Worm (Caenorhabditis elegans) whole organism, young adult: ENCODE data around the gene idpc-2.

Source experiments
- B0336.3 ChIP-seq: fragments of 200-800 bp; sonication (Bioruptor generic); IDR thresholded peaks from 2 replicates; pipeline ENCODE4 v1.3.6; 2022; ENCODE audit warnings: missing genetic modification characterization, missing compliant biosample characterization
- C06A6.2 ChIP-seq: fragments of 200-800 bp; sonication (Bioruptor generic); conservative IDR thresholded peaks from 2 replicates; pipeline ENCODE4 v1.3.6; 2022; ENCODE audit warnings: missing genetic modification characterization, missing compliant biosample characterization
- C17E4.6 ChIP-seq: fragments of 200-800 bp; sonication (Bioruptor generic); IDR thresholded peaks from 2 replicates; pipeline ENCODE4 v1.3.6; 2022; ENCODE audit warnings: missing genetic modification reagents, missing genetic modification characterization, missing compliant biosample characterization
- F37B4.10 ChIP-seq: fragments of 200-800 bp; sonication (Bioruptor generic); IDR thresholded peaks from 2 replicates; pipeline ENCODE4 v1.3.6; 2022; ENCODE audit warnings: missing genetic modification characterization, missing compliant biosample characterization
- F39B2.1 ChIP-seq: fragments of 200-800 bp; sonication (Bioruptor generic); IDR thresholded peaks from 2 replicates; pipeline ENCODE4 v1.3.6; 2022; ENCODE audit warnings: missing genetic modification reagents, missing genetic modification characterization, missing compliant biosample characterization
- F57A8.1 ChIP-seq: fragments of 200-800 bp; sonication (Bioruptor generic); optimal IDR thresholded peaks from 2 replicates; lab custom pipeline; 2018; ENCODE audit warnings: mild to moderate bottlenecking, missing genetic modification characterization, moderate library complexity, missing compliant biosample characterization
- T07F8.4 ChIP-seq: sonication (generic microtip); optimal IDR thresholded peaks from 2 replicates; lab custom pipeline; 2016; ENCODE audit warnings: mild to moderate bottlenecking, missing genetic modification characterization, moderate library complexity, missing compliant biosample characterization
- Y53F4B.3 ChIP-seq: fragments of 200-800 bp; sonication (Bioruptor generic); IDR thresholded peaks from 2 replicates; pipeline ENCODE4 v1.3.6; 2022; ENCODE audit warnings: missing genetic modification reagents, missing genetic modification characterization, missing compliant biosample characterization
- Y53G8AR.9 ChIP-seq: fragments of 200-800 bp; sonication (Bioruptor generic); conservative IDR thresholded peaks from 2 replicates; pipeline ENCODE4 v1.3.6; 2022; ENCODE audit warnings: missing genetic modification reagents, missing genetic modification characterization, missing compliant biosample characterization
- Y79H2A.3 ChIP-seq: fragments of 200-800 bp; sonication (Bioruptor generic); conservative IDR thresholded peaks from 2 replicates; pipeline ENCODE4 v1.3.6; 2022; ENCODE audit warnings: missing genetic modification reagents, missing genetic modification characterization, missing compliant biosample characterization
- attf-3 ChIP-seq: fragments of 200-800 bp; sonication (Bioruptor generic); conservative IDR thresholded peaks from 2 replicates; pipeline ENCODE4 v1.3.6; 2022; ENCODE audit warnings: missing genetic modification reagents, missing genetic modification characterization, missing compliant biosample characterization
- attf-6 ChIP-seq: fragments of 200-800 bp; sonication (Bioruptor generic); IDR thresholded peaks from 2 replicates; pipeline ENCODE4 v1.3.6; 2022; ENCODE audit warnings: missing genetic modification reagents, missing genetic modification characterization, missing compliant biosample characterization
- cebp-2 ChIP-seq: fragments of 200-800 bp; sonication (Bioruptor generic); IDR thresholded peaks from 2 replicates; pipeline ENCODE4 v1.3.6; 2022; ENCODE audit warnings: missing genetic modification characterization, missing compliant biosample characterization
- ceh-27 ChIP-seq: fragments of 200-800 bp; sonication (Bioruptor generic); optimal IDR thresholded peaks from 2 replicates; lab custom pipeline; 2018; ENCODE audit warnings: mild to moderate bottlenecking, missing genetic modification characterization, moderate library complexity, missing compliant biosample characterization
- dox-1 ChIP-seq: fragments of 200-800 bp; sonication (Bioruptor generic); IDR thresholded peaks from 2 replicates; pipeline ENCODE4 v1.3.6; 2022; ENCODE audit warnings: missing genetic modification reagents, missing genetic modification characterization, missing compliant biosample characterization
- dpff-1 ChIP-seq: sonication (generic microtip); optimal IDR thresholded peaks from 2 replicates; lab custom pipeline; 2017; ENCODE audit warnings: mild to moderate bottlenecking, missing genetic modification characterization, missing compliant biosample characterization
- dpl-1 ChIP-seq: fragments of 150-350 bp; optimal IDR thresholded peaks from 2 replicates; lab custom pipeline; 2014; ENCODE audit warnings: missing biosample characterization, missing genetic modification reagents, missing genetic modification characterization
- ekl-4 ChIP-seq: fragments of 200-800 bp; sonication (Bioruptor generic); IDR thresholded peaks from 2 replicates; pipeline ENCODE4 v1.3.6; 2022; ENCODE audit warnings: missing genetic modification reagents, missing genetic modification characterization, missing compliant biosample characterization
- him-1 ChIP-seq: sonication (generic microtip); optimal IDR thresholded peaks from 2 replicates; lab custom pipeline; 2016; ENCODE audit warnings: missing genotype, missing genetic modification reagents, missing genetic modification characterization, missing compliant biosample characterization
- hlh-12 ChIP-seq: sonication (generic microtip); optimal IDR thresholded peaks from 2 replicates; lab custom pipeline; 2016; ENCODE audit warnings: missing genetic modification characterization, missing compliant biosample characterization
- hmg-1.2 ChIP-seq: fragments of 200-800 bp; sonication (Bioruptor generic); IDR thresholded peaks from 2 replicates; pipeline ENCODE4 v1.3.6; 2022; ENCODE audit warnings: missing genetic modification reagents, missing genetic modification characterization, missing compliant biosample characterization
- hsf-1 ChIP-seq: fragments of 200-800 bp; sonication (Bioruptor generic); IDR thresholded peaks from 2 replicates; pipeline ENCODE4 v1.3.6; 2022; ENCODE audit warnings: missing genetic modification reagents, missing genetic modification characterization, missing compliant biosample characterization
- lag-1 ChIP-seq: fragments of 200-800 bp; sonication (Bioruptor generic); IDR thresholded peaks from 2 replicates; pipeline ENCODE4 v1.3.6; 2022; ENCODE audit warnings: missing genetic modification reagents, missing genetic modification characterization, missing compliant biosample characterization
- madf-3 ChIP-seq: fragments of 200-800 bp; sonication (Bioruptor generic); IDR thresholded peaks from 2 replicates; pipeline ENCODE4 v1.3.6; 2022; ENCODE audit warnings: missing genetic modification reagents, missing genetic modification characterization, missing compliant biosample characterization
- mcd-1 ChIP-seq: fragments of 200-800 bp; sonication (Bioruptor generic); IDR thresholded peaks from 2 replicates; pipeline ENCODE4 v1.3.6; 2022; ENCODE audit warnings: missing genetic modification reagents, missing genetic modification characterization, missing compliant biosample characterization
- nfya-2 ChIP-seq: fragments of 200-800 bp; sonication (Bioruptor generic); IDR thresholded peaks from 2 replicates; pipeline ENCODE4 v1.3.6; 2022; ENCODE audit warnings: missing genetic modification reagents, missing genetic modification characterization, missing compliant biosample characterization
- nhr-120 ChIP-seq: fragments of 200-800 bp; sonication (Bioruptor generic); IDR thresholded peaks from 2 replicates; pipeline ENCODE4 v1.3.6; 2022; ENCODE audit warnings: missing genetic modification characterization, missing compliant biosample characterization
- nhr-179 ChIP-seq: sonication (generic microtip); optimal IDR thresholded peaks from 2 replicates; lab custom pipeline; 2016; ENCODE audit warnings: mild to moderate bottlenecking, missing genetic modification characterization, missing compliant biosample characterization
- nhr-27 ChIP-seq: fragments of 200-800 bp; sonication (Bioruptor generic); optimal IDR thresholded peaks from 2 replicates; lab custom pipeline; 2018; ENCODE audit warnings: mild to moderate bottlenecking, missing genetic modification characterization, moderate library complexity, missing compliant biosample characterization
- nhr-90 ChIP-seq: sonication (generic microtip); optimal IDR thresholded peaks from 2 replicates; lab custom pipeline; 2016; ENCODE audit warnings: missing genotype, mild to moderate bottlenecking, missing genetic modification characterization, missing compliant biosample characterization
- pha-4 ChIP-seq: fragments of 150-350 bp; sonication (generic microtip); optimal IDR thresholded peaks from 2 replicates; lab custom pipeline; 2014; ENCODE audit warnings: missing biosample characterization, missing genetic modification reagents, missing genetic modification characterization
- rcor-1 ChIP-seq: fragments of 200-800 bp; sonication (Bioruptor generic); IDR thresholded peaks from 2 replicates; pipeline ENCODE4 v1.3.6; 2022; ENCODE audit warnings: missing genetic modification reagents, missing genetic modification characterization, missing compliant biosample characterization
- rec-8 ChIP-seq, 2 experiments: sonication (generic microtip); optimal IDR thresholded peaks; 2 replicates each; lab custom pipeline; 2016; ENCODE audit warnings: mild to moderate bottlenecking in 2 of 2, missing genetic modification characterization in 2 of 2, missing genetic modification reagents in 2 of 2, missing genotype in 2 of 2, missing biosample characterization in 1 of 2, missing compliant biosample characterization in 1 of 2, moderate library complexity in 1 of 2
- snpc-1.3 ChIP-seq: sonication (generic microtip); optimal IDR thresholded peaks from 2 replicates; lab custom pipeline; 2017; ENCODE audit warnings: missing genetic modification characterization, mild to moderate bottlenecking, missing compliant biosample characterization, antibody characterized with exemption, moderate library complexity, missing genotype, missing genetic modification reagents; ENCODE audit not compliant: insufficient read depth
- snpc-4 ChIP-seq, 5 experiments: fragments of 150-350 bp in 1 of 5; sonication (generic microtip) in 4 of 5; optimal IDR thresholded peaks; 2 replicates each; lab custom pipeline; 2014 to 2018; ENCODE audit warnings: missing genetic modification characterization in 5 of 5, missing biosample characterization in 3 of 5, antibody characterized with exemption in 2 of 5, mild to moderate bottlenecking in 2 of 5, missing compliant biosample characterization in 2 of 5, missing genotype in 2 of 5, moderate library complexity in 2 of 5, missing genetic modification reagents in 1 of 5
- somi-1 ChIP-seq: fragments of 200-800 bp; sonication (Bioruptor generic); optimal IDR thresholded peaks from 2 replicates; lab custom pipeline; 2018; ENCODE audit warnings: mild to moderate bottlenecking, missing genetic modification characterization, missing compliant biosample characterization
- tbp1 ChIP-seq: fragments of 200-800 bp; sonication (Bioruptor generic); optimal IDR thresholded peaks from 2 replicates; lab custom pipeline; 2018; ENCODE audit warnings: mild to moderate bottlenecking, missing genetic modification characterization, missing compliant biosample characterization
- zfh-2 ChIP-seq: fragments of 200-800 bp; sonication (Bioruptor generic); conservative IDR thresholded peaks from 2 replicates; pipeline ENCODE4 v1.3.6; 2022; ENCODE audit warnings: missing genetic modification reagents, missing genetic modification characterization, missing compliant biosample characterization
- ztf-18 ChIP-seq: sonication (generic microtip); optimal IDR thresholded peaks from 2 replicates; lab custom pipeline; 2016; ENCODE audit warnings: missing genotype, mild to moderate bottlenecking, missing genetic modification characterization, missing compliant biosample characterization
- ztf-3 ChIP-seq: fragments of 200-800 bp; sonication (Bioruptor generic); optimal IDR thresholded peaks from 2 replicates; lab custom pipeline; 2018; ENCODE audit warnings: mild to moderate bottlenecking, missing genetic modification characterization, missing compliant biosample characterization

Gene idpc-2

DNA sequence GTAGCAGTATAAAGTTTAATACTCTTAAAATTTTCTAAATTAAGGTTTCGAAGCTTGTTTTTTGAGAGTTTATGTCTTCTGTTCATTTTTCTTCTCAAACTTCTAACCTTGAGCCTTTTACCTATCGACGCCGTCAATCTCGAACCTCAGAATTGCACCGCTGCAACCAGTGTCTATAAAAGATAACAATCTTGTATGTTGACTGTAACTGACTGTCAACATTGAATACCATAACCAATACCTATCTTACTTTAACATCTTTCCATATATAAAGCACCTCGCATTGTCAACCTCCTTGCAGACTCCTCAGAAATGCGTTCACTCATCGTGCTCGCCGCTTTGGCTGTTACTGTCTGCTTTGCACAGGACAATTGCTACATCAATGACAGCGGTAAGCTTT is 2.4 kb downstream of the idpc-2 start, which contains the start of gene grd-5:
TSS of gene grd-5 (plus strand) at position 295 of the 400 bp plus-strand sequence.
- no peak for TF ChIP-seq Y53F4B.3
- TF ChIP-seq nhr-90, result no peak
- TF ChIP-seq Y53G8AR.9 (GFP tag; lab: Robert Waterston, UW), result no peak
- TF ChIP-seq cebp-2 (GFP tag; lab: Robert Waterston, UW), result no peak
- no peak for TF ChIP-seq ztf-18 (tag; lab: Kevin White, UChicago)
- TF ChIP-seq zfh-2, result no peak
- TF ChIP-seq mcd-1, result no peak
- TF ChIP-seq C17E4.6 (GFP tag; lab: Robert Waterston, UW), result no peak
- TF ChIP-seq attf-3 (GFP tag; lab: Robert Waterston, UW), result no peak
- TF ChIP-seq hlh-12, result no peak
- no peak for TF ChIP-seq nhr-27
- TF ChIP-seq nhr-120, result no peak

ce11 chrV:8615711-8616110 is 5.4 kb downstream of the idpc-2 start:
- no peak for TF ChIP-seq hsf-1 (GFP tag; lab: Robert Waterston, UW)
- no peak for TF ChIP-seq somi-1 (GFP tag; lab: Kevin White, UChicago)
- TF ChIP-seq ceh-27 (GFP tag; lab: Kevin White, UChicago), result no peak
- TF ChIP-seq dpff-1 (tag; lab: Kevin White, UChicago), result no peak
- 0 out of 2 replicates have a peak, but pooled peaks have one; percentile 29 for TF ChIP-seq madf-3 (GFP tag; lab: Robert Waterston, UW)
- TF ChIP-seq T07F8.4 (tag; lab: Kevin White, UChicago), result no peak
- no peak for TF ChIP-seq rec-8 (tag; optimal IDR thresholded peaks at IDR 0.05; lab: Kevin White, UChicago)
- TF ChIP-seq C06A6.2, result no peak
- no peak for TF ChIP-seq hmg-1.2 (GFP tag; lab: Robert Waterston, UW)
- no peak for TF ChIP-seq dox-1 (GFP tag; lab: Robert Waterston, UW)
- TF ChIP-seq rcor-1 (GFP tag; lab: Robert Waterston, UW), result no peak
- TF ChIP-seq snpc-1.3 (tag; lab: Kevin White, UChicago), result no peak
- TF ChIP-seq ekl-4, result peak; percentile 22; the same call in 1 of the 2 replicates
- TF ChIP-seq F57A8.1, result no peak
- TF ChIP-seq him-1 (tag; lab: Kevin White, UChicago), result peak; percentile 23
- TF ChIP-seq nhr-179 (tag; lab: Kevin White, UChicago), result no peak
- TF ChIP-seq pha-4, result no peak
- TF ChIP-seq nhr-27, result no peak
- no peak for TF ChIP-seq tbp1
- TF ChIP-seq Y79H2A.3 (GFP tag; lab: Robert Waterston, UW), result no peak
- TF ChIP-seq B0336.3 (GFP tag; lab: Robert Waterston, UW), result 0 out of 2 replicates have a peak, but pooled peaks have one; percentile 16
- no peak for TF ChIP-seq snpc-4 (GFP tag; optimal IDR thresholded peaks at IDR 0.05; lab: Kevin White, UChicago)
- no peak for TF ChIP-seq snpc-4 (tag; optimal IDR thresholded peaks at IDR 0.05; lab: Kevin White, UChicago)
- no peak for TF ChIP-seq ztf-3 (GFP tag; lab: Kevin White, UChicago)
- TF ChIP-seq attf-6, result no peak
- no peak for TF ChIP-seq Y53F4B.3
- no peak for TF ChIP-seq dpl-1 (GFP tag; lab: Kevin White, UChicago)
- no peak for TF ChIP-seq F39B2.1
- TF ChIP-seq lag-1 (GFP tag; lab: Robert Waterston, UW), result no peak
- TF ChIP-seq F37B4.10 (GFP tag; lab: Robert Waterston, UW), result no peak
- TF ChIP-seq nfya-2, result no peak
